Worm (Caenorhabditis elegans): ENCODE results near the gene txbp-3.

txbp-3 gene

ce11 chrIII:5092345-5092744, 45.1 kb upstream of the txbp-3 start:
- no peak for TF ChIP-seq lin-13 (GFP tag; optimal IDR thresholded peaks at IDR 0.05)
- no peak for TF ChIP-seq nhr-129 (tag; optimal IDR thresholded peaks at IDR 0.05)
- no peak for TF ChIP-seq nhr-237 (tag; optimal IDR thresholded peaks at IDR 0.05)
- TF ChIP-seq nhr-6 (tag; optimal IDR thresholded peaks at IDR 0.05): no peak
- no peak for TF ChIP-seq lin-39 (tag; optimal IDR thresholded peaks at IDR 0.05)
- TF ChIP-seq elt-1 (tag; optimal IDR thresholded peaks at IDR 0.05): no peak
- no peak for TF ChIP-seq ceh-82 (tag; optimal IDR thresholded peaks at IDR 0.05)
- TF ChIP-seq snpc-4 (tag; optimal IDR thresholded peaks at IDR 0.05): no peak

ce11 chrIII:5089489-5089888, 42.2 kb upstream of the txbp-3 start:
- no peak for TF ChIP-seq elt-3 (tag; optimal IDR thresholded peaks at IDR 0.05)
- no peak for TF ChIP-seq ceh-82 (tag; optimal IDR thresholded peaks at IDR 0.05)
- TF ChIP-seq unc-55 (GFP tag; optimal IDR thresholded peaks at IDR 0.05): no peak
- peak; percentile 2 for TF ChIP-seq fos-1 (tag; optimal IDR thresholded peaks at IDR 0.05)
- no peak for TF ChIP-seq nhr-11 (tag; optimal IDR thresholded peaks at IDR 0.05)
- no peak for TF ChIP-seq nhr-12 (tag; optimal IDR thresholded peaks at IDR 0.05)
- no peak for TF ChIP-seq blmp-1 (tag; optimal IDR thresholded peaks at IDR 0.05; ENCODE audit: insufficient read depth)
- no peak for TF ChIP-seq skn-1 (tag; optimal IDR thresholded peaks at IDR 0.05)
- no peak for TF ChIP-seq ztf-11 (tag; optimal IDR thresholded peaks at IDR 0.05)
- no peak for TF ChIP-seq dmd-4 (tag; optimal IDR thresholded peaks at IDR 0.05)
- no peak for TF ChIP-seq alr-1 (tag; optimal IDR thresholded peaks at IDR 0.05)
- no peak for TF ChIP-seq ama-1 (optimal IDR thresholded peaks at IDR 0.05)
- no peak for TF ChIP-seq ztf-4 (tag; optimal IDR thresholded peaks at IDR 0.05)
- TF ChIP-seq ZK546.5 (tag; optimal IDR thresholded peaks at IDR 0.05): no peak
- no peak for TF ChIP-seq Y55F3AM.14 (GFP tag; optimal IDR thresholded peaks at IDR 0.05)
- no peak for TF ChIP-seq lin-11 (tag; optimal IDR thresholded peaks at IDR 0.05)
- peak; percentile 77 for TF ChIP-seq sma-9 (GFP tag; optimal IDR thresholded peaks at IDR 0.05)
- no peak for TF ChIP-seq sma-9 (tag; optimal IDR thresholded peaks at IDR 0.05)
- peak; percentile 68 for TF ChIP-seq nhr-21 (tag; optimal IDR thresholded peaks at IDR 0.05)
- no peak for TF ChIP-seq aly-2 (tag; optimal IDR thresholded peaks at IDR 0.05)
- TF ChIP-seq nhr-25 (tag; optimal IDR thresholded peaks at IDR 0.05): peak; percentile 37
- no peak for TF ChIP-seq mab-5 (tag; optimal IDR thresholded peaks at IDR 0.05)
- TF ChIP-seq unc-62 (GFP tag; optimal IDR thresholded peaks at IDR 0.05): no peak
- no peak for TF ChIP-seq lin-13 (GFP tag; optimal IDR thresholded peaks at IDR 0.05)

ce11 chrIII:5085529-5085928, 38.3 kb upstream of the txbp-3 start, which contains the start of gene cah-1:
Gene cah-1 (minus strand): TSS chrIII:5085629.
- TF ChIP-seq lin-13 (GFP tag; optimal IDR thresholded peaks at IDR 0.05) (no peak), unc-55 (GFP tag; optimal IDR thresholded peaks at IDR 0.05) (peak; percentile 23), ztf-11 (tag; optimal IDR thresholded peaks at IDR 0.05) (no peak), sem-4 (tag; optimal IDR thresholded peaks at IDR 0.05) (no peak)

ce11 chrIII:5083304-5083703, 36.0 kb upstream of the txbp-3 start:
- peak; percentile 22 for TF ChIP-seq nhr-21 (tag; optimal IDR thresholded peaks at IDR 0.05)
- TF ChIP-seq sma-3 (GFP tag; optimal IDR thresholded peaks at IDR 0.05): peak; percentile 24
- no peak for TF ChIP-seq ceh-82 (tag; optimal IDR thresholded peaks at IDR 0.05)
- peak; percentile 31 for TF ChIP-seq ztf-4 (tag; optimal IDR thresholded peaks at IDR 0.05)

ce11 chrIII:5081573-5081823, 34.2 kb upstream of the txbp-3 start, which contains the start of gene cox-6A:
Gene cox-6A (plus strand): TSS chrIII:5081724.
- TF ChIP-seq peb-1 (tag; optimal IDR thresholded peaks at IDR 0.05): no peak
- TF ChIP-seq mdl-1 (tag; optimal IDR thresholded peaks at IDR 0.05): no peak
- TF ChIP-seq snpc-4 (tag; optimal IDR thresholded peaks at IDR 0.05): no peak
- TF ChIP-seq ztf-1 (GFP tag; conservative IDR thresholded peaks at IDR 0.05): no peak
- no peak for TF ChIP-seq elt-3 (tag; optimal IDR thresholded peaks at IDR 0.05)
- TF ChIP-seq gmeb-1 (tag; optimal IDR thresholded peaks at IDR 0.05): no peak
- TF ChIP-seq lin-11 (tag; optimal IDR thresholded peaks at IDR 0.05): no peak
- TF ChIP-seq nhr-10 (tag; optimal IDR thresholded peaks at IDR 0.05): no peak
- TF ChIP-seq ztf-4 (tag; optimal IDR thresholded peaks at IDR 0.05): no peak
- TF ChIP-seq fos-1 (tag; optimal IDR thresholded peaks at IDR 0.05): no peak
- TF ChIP-seq lin-13 (GFP tag; optimal IDR thresholded peaks at IDR 0.05): no peak
